Fruit fly (Drosophila melanogaster) ovary, adult (tissue): ENCODE data around the gene pyd.

Experiments
- CG17801 ChIP-seq: fragments of 200-800 bp; optimal IDR thresholded peaks from 2 replicates; lab custom pipeline; 2019; ENCODE audit warnings: missing biosample characterization, mild to moderate bottlenecking, missing genetic modification characterization, moderate library complexity; ENCODE audit not compliant: partially characterized antibody

Gene pyd

DNA sequence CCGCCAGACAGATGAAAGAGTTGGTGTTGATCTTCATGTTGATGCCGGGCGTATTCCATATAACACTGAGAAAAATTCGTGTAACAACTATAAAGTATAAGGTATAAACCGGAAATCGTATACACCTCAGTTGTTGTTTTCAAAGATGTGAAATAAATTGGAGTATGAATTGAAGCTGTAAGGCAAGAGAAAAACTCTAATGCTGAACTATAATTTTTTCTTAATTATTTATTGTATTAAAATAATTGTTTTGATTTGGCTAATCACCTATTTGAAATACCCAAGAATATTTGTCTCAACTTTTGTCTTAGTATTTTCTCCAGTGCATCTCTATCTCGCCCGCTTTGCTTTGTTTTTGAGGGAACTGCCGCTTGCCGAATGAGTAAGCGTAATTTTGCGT lies 28.6 kb upstream of the pyd start:
- no peak for TF ChIP-seq CG17801

DNA sequence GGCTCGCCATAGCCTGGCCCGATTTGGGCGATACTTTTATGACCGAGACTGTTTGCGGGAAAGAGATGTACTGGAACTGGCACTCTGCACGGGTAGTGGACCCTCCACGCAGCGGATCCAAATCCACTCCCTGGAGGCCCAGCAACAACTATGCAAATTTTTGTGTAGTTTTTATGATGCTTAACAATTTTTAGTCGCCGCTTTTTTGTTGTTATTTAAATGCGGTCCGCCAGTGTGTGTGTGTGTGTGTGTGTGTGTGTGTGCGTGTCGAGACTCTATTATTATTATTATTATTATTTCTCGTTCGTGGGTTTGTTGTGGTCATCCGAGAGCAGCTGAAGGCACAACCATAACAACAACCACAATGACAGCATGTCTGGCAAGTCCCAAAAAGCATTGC lies 27.5 kb upstream of the pyd start:
- TF ChIP-seq CG17801 = no peak

DNA sequence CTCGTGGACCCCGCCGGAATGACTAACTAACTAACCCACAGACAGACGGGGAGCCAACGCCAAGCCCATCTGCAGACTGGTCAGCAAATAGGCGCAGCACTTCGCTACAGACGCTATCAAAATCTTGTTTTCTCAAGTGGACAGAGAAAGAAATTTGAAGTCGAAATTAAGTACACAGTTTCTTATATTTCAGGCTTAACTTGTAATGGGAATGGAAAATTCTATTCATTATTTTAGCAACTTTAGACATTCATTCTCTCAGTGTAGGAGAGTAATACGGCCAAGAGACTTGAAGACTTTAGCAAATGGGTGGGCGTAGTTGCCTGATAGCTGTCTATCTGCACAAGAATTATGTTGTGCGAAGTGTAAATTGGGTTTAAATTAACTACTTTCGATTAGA lies 26.6 kb upstream of the pyd start:
- TF ChIP-seq CG17801 = no peak

DNA sequence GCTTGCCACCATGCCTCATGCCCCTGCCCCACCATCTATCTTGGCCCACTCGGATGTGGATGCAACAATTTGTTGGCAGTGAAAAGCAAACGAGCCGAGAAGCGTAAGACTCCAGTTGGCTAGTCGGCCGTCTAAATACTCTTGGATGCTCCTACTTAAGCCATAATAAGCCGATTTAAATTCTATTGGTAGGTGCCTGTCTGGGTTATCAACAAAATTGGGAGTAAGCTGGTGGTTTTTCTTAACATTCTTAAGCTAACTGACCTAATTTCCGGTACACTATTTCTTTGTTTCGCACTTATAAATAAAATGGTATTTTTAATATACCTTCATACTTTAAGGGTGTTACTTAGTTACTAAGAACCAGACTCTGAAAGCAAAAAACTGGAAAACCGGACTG lies 26.0 kb upstream of the pyd start:
- no peak for TF ChIP-seq CG17801

DNA sequence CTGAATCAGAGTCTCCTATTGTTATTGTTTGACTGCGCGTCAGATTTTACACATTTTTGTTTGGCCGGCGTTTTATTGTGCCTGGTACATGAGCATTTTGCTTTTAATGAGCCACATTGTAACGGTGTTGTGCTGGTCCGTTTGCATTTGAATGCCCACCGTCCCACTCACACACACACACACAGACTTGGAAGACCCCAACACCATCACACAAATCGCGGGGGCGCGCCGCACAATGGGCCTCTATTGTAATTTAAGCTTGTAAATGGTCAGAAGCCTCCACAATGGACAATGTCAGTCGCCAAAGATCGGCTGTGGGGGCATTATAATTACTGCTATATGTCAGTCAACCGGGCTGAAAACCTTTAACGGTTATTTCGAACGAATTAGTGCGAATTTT lies 24.6 kb upstream of the pyd start:
- TF ChIP-seq CG17801 = no peak

DNA sequence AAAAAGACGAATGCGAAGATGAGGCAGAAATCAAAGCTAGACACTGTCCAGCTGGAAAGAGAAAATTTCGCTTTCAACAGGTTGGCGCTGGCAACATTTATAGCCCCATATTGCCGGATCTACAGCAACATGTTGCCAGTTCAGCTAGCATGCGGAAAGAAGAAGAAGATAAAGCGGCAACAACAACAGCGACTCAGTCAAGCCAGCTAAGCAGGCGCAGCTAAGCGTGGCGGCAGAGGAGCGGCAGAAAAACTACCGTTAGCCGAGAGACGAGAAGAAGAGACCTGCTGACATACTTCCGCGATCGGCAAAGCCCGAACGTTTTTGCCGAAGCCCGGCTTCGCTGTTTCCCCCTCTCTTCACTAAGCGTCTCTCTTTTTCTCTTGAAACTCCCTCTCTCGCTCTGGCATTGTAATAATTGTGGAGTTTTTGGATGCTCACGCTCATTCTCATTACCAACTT lies 23.7 kb upstream of the pyd start:
- TF ChIP-seq CG17801 = no peak

DNA sequence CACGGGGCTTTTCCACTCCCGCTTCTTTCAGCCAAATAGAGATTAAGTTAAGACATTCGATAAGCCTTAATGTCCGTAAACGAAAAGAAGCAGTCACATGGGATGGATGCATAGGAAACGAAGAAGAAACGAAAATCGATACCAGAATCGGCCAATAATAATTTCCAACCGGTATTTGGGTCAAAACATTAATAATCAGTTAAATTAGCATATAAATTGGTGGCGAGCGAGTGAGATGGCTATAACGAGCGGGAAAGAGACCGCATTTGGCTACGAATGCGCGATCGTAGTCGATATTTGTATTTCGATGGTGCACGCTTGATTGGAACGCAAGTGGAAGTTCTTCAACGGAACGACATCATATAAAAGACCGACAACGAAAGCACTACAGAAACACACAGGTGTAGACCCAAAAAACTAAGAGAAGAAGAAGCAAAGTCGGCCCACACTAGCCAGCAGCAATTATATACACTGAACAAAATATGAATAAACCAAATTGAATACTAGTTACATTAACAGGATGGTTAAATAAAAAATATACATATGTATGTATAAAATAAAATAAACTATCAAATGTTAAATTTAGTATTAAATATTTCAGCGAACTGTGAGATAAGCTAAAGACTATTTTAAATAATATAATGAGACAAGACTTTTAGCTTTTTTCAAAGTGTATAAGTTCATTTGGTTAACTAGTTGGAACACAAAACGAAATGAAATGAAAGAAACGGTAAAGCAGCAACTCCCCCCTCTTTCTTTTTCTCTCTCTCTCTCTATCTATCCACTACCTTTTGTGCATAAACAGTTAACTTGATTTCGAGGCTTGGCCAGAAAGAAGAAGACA lies 23.0 kb upstream of the pyd start:
- no peak for TF ChIP-seq CG17801

DNA sequence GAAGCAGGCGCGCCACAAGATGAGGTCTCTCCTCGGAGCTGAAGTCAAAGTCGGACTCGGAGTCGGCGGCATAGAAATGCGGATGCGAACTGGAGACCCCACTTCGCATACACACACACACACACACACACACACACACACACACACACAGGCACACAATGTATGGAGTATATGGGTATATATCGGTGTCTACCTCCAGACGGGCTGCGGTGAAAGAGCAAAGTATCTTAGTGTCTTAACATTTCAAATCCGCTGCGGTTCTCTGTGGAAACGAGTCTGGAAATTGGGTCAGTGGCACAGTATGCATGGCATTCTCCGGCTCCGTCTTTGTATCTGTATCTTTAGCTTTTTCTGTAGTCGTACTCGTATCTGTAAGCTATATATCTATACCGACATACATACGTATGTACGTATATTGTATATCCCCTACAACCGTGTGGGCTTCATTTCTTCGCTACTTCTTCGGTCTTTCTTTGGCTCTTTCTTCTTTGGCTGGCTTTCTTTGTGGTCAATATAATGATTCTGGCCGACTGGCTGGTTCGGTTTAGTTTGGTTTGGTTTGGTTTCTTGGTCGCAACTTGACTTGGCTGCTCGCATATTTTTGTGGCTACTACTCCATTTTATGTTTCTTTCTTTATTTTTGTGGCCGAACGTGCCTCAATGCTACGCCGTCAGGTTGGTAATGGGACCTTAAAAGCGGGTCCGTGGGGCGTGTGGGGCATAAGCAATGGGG lies 17.8 kb upstream of the pyd start:
- TF ChIP-seq CG17801 = no peak

DNA sequence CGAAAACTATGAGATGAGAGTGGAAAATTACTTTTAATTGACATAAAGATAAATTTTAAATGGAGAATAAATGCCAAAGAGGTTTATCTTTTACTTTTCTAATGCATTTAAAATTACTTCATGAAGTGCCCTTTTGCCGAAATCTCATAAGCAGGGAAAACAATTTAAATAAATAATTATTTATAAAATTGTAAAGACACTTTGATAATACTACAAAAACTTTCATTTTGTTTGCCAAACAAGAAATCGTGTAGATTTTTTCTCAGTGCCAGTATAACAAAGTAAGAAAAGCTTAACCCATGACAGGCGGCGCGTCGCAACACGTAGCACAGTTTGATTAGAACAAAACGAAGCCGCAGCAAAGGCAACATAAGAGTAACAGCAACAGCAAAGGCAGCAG lies 17.2 kb upstream of the pyd start:
- TF ChIP-seq CG17801 = no peak

DNA sequence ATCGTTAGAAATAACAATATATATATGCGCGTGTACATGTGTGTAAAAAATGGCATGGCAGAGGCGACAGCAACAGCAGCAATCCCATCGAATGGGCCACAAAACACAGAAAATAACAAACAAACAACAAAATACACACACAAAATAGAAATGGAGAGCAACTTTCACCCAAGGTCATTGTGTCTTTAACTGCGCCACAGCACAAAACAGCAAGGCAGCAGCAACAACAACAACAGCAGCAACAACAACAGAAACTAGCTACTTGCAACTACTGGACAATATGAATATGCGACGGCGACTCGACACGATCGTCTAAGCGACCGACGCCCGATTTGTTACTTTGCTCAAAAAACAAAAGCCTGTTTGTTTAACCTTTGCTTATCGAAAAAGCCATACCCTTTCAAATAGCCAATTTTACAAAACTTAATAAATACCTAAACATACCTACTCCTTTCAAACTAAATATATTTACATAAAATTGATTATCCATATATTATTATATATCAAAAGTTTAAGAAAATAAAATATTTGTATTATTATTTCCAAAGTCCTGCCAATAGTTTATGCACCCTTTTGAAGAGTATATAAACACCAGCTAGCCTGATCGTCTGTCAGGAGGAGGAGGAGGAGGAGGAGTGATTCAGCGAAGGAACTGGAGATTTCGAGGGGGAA lies 16.2 kb upstream of the pyd start:
- no peak for TF ChIP-seq CG17801

DNA sequence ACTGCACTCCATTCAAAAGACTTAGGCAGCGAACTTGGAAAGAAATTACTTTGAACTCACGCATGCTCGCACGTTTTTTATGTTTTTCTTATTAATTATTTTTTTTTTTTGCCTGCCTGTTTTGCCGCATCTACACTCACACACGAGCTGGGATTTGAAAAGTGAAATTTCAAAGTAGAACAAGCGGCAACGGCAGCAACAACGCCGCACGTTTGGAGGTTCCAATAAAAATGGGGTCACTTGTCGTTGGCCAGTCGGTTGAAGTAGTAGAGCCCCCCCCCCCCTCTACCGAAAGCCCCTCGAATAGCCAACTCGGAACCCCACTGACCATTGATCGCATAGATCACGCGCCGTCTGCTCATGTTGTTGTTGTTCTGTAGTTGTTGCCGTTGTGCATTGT lies 14.7 kb upstream of the pyd start:
- TF ChIP-seq CG17801 = no peak

DNA sequence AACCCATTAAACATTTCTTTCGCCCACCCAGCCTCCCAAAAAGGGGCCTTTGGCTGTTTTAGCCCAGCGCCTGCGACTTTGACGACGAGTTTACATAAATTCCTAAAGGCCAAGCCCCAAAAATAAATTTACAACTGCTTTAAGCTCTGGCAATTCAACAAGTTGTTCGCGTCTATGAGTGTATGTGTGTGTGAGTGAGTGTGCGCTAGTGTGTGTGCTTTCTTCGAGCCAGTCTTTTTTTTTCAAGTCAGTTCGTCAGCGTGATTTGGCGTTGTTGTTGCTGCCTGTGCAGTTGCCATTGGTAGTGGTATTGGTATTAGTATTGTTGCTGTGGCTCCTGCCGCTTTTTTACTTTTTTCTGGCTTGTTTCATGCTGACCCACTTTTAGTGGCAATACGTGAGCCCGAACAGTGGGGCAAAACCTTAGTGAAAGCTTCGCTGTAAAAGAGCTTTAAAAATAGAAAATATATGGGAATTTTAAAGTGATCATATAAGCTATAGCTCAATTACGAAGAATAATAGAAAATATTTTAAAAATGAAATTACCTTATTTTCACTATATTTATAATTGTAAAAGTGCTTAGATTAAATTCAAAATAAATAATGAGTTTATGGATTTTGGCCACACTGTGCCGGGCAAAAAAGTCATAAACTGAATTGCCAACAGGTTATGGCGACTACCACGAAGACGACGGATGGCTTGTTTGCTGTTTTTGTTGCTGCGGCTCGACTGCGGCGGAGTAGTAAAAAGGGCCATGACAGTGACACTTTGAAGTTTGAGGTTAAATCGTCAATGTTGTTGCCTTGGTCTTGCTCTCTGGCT lies 14.0 kb upstream of the pyd start:
- TF ChIP-seq CG17801 = no peak

DNA sequence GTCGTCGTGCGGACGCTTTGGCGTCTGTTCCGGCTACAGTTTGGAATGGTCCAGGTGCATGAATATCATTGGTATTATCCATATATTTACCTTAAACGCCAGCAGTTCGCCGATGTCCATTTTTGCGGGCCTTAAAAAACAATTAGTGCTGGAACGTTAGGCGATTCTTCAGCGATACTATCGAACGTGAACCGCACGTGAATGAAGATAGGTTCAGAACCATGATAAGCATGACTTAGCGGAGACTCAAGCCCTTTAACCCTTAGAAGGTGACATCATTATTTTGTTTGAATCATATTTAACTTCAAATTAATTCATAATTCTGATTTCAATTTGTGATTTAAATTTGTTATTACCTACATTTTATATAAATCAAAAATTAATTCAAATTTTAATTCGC lies 13.2 kb upstream of the pyd start, which contains the start of gene CG11964:
Gene CG11964, minus strand, starts transcription at position 155 of the 400 bp plus-strand sequence.
- no peak for TF ChIP-seq CG17801

DNA sequence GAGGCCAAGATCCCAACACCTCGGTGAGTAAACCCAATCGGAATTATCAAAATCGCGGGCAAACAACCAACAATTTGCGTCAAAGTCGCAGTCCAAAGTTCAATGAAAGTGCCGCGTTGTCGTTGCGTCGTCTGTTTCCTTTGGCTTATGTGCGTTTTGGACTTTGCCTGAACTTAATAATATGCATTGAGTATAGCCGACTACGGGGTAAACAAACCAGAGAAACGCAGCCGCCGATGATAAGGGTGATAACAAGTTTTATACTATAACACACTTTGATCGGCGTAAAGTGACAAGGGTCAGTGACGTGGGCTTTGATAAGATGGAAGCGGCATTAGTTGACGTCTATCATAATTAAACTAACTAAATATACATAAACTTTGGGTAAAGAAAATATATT lies 8.1 kb upstream of the pyd start:
- TF ChIP-seq CG17801 = peak; percentile 39

DNA sequence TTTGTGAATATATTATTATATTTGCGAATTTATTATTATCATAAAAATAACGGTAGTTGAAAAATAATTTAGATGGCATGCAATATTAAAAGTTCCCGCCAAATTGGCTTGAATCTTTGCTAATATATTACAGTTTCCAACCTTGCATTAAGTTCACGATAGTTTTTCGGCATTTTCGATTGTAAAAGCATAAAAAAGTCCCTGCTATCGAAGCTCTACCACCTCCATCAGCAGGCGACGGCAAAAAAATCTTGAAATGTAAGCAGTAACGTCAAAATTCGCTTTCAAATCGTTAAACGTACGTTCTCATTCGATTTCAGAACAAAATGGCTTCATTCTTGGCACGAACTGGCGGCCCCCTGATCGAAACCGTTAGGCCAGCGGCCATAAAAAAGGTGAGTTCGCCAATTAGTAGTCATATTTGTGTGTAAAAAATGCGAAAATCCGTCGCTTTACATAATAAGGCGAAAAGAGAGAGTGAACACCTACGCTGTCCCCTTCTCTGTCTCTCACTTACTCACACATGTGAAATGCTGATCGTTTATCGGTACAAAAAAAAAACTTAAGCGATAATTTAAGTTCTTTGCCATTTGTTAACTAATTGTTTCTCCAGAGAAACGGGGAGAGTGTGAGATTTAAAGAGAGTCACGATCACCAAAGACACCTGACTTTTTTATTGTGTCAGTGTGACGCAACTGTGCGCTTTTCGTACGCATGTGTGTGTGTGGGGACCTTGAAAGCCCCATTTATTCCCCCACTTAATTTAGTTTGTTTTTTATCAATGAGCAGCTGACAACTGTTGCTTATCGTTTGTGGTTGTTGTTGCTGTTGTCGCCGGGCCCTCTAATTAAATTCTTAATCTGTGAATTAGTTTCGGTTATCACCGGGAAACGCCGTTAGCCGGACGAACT lies 7.1 kb upstream of the pyd start, which contains the start of gene ScsbetaA:
Gene ScsbetaA, plus strand, starts transcription at position 231 of the 911 bp plus-strand sequence.
- no peak for TF ChIP-seq CG17801
